Fruit fly (Drosophila melanogaster) whole organism, embryonic: ENCODE data around the gene Egfrap.

ENCODE experiments used
- CG30020 ChIP-seq: fragments of 200-800 bp; optimal IDR thresholded peaks from 2 replicates; lab custom pipeline; 2019; ENCODE audit warnings: missing biosample characterization, mild to moderate bottlenecking, missing genetic modification characterization, moderate library complexity
- CG3847 ChIP-seq: fragments of 200-800 bp; sonication (Bioruptor generic); IDR thresholded peaks from 2 replicates; pipeline ENCODE4 v1.3.6; 2022; ENCODE audit warnings: missing biosample characterization, missing genetic modification characterization
- Fer3 ChIP-seq: fragments of 200-800 bp; sonication (Bioruptor generic); optimal IDR thresholded peaks from 2 replicates; lab custom pipeline; 2018; ENCODE audit warnings: missing biosample characterization, mild to moderate bottlenecking, missing genetic modification characterization, moderate library complexity
- Hr39 ChIP-seq: fragments of >200 bp; optimal IDR thresholded peaks from 2 replicates; lab custom pipeline; 2017
- NFAT ChIP-seq: fragments of 200-800 bp; sonication (Bioruptor generic); IDR thresholded peaks from 2 replicates; pipeline ENCODE4 v1.3.6; 2022; ENCODE audit warnings: missing biosample characterization, missing genetic modification characterization
- dati ChIP-seq: fragments of 200-800 bp; sonication (Bioruptor generic); IDR thresholded peaks from 2 replicates; pipeline ENCODE4 v1.3.6; 2022; ENCODE audit warnings: missing biosample characterization, missing genetic modification characterization
- slp2 ChIP-seq: fragments of 200-800 bp; sonication (Bioruptor generic); optimal IDR thresholded peaks from 2 replicates; lab custom pipeline; 2016; ENCODE audit warnings: missing biosample characterization, missing genetic modification characterization

DNA sequence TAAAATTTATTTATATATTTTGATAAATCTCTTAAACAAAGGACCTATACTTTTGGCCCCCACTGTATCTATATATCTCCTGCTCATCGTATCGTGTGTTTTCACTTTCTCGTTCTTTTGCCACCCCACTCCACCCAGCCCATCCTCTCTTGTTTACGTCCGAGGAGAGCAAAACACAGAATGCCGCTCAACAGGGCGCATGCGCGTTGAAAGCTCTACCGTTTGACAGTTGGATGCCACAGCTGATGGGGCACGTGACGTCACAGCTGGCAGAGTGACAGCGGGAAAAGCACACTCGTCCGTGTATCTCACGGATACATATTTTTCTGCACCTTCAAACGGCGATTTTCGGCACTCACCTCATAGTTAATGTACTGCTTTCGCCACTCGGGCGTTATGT lies 29.7 kb downstream of the Egfrap start:
- TF ChIP-seq NFAT (GFP tag; lab: Robert Waterston, UW) (no peak), dati (GFP tag; lab: Robert Waterston, UW) (no peak), Hr39 (lab: Kevin White, UChicago) (no peak), CG30020 (no peak), CG3847 (GFP tag; lab: Robert Waterston, UW) (no peak), Fer3 (tag; lab: Kevin White, UChicago) (no peak), slp2 (GFP tag; lab: Kevin White, UChicago) (no peak)
